Worm (Caenorhabditis elegans) whole organism, midembryonic: ENCODE data around the gene T27E9.6.

Experiments used
- T22C8.4 ChIP-seq: fragments of 200-800 bp; sonication (Bioruptor generic); IDR thresholded peaks from 2 replicates; pipeline ENCODE4 v1.3.6; 2022; ENCODE audit warnings: missing genetic modification characterization, missing compliant biosample characterization
- cog-1 ChIP-seq: sonication (generic microtip); optimal IDR thresholded peaks from 2 replicates; lab custom pipeline; 2016; ENCODE audit warnings: missing genetic modification characterization, missing compliant biosample characterization
- flt-1 ChIP-seq: fragments of 200-800 bp; sonication (Bioruptor generic); IDR thresholded peaks from 2 replicates; pipeline ENCODE4 v1.3.6; 2022; ENCODE audit warnings: missing genetic modification characterization, missing compliant biosample characterization
- klf-2 ChIP-seq: fragments of 200-800 bp; sonication (Bioruptor generic); conservative IDR thresholded peaks from 2 replicates; pipeline ENCODE4 v1.3.6; 2022; ENCODE audit warnings: missing genetic modification reagents, missing genetic modification characterization, missing compliant biosample characterization
- med-1 ChIP-seq: sonication (generic microtip); optimal IDR thresholded peaks from 2 replicates; lab custom pipeline; 2017; ENCODE audit warnings: missing genetic modification characterization, mild to moderate bottlenecking, missing compliant biosample characterization, antibody characterized with exemption, missing genetic modification reagents; ENCODE audit not compliant: insufficient read depth
- ref-1 ChIP-seq: fragments of 200-800 bp; sonication (Bioruptor generic); conservative IDR thresholded peaks from 2 replicates; pipeline ENCODE4 v1.3.6; 2022; ENCODE audit warnings: missing genetic modification reagents, missing genetic modification characterization, missing compliant biosample characterization
- tab-1 ChIP-seq: fragments of 200-800 bp; sonication (Bioruptor generic); IDR thresholded peaks from 2 replicates; pipeline ENCODE4 v1.3.6; 2022; ENCODE audit warnings: missing genetic modification characterization, missing compliant biosample characterization
- ztf-23 ChIP-seq: fragments of 200-800 bp; sonication (Bioruptor generic); IDR thresholded peaks from 2 replicates; pipeline ENCODE4 v1.3.6; 2022; ENCODE audit warnings: missing genetic modification reagents, missing genetic modification characterization, missing compliant biosample characterization
- ztf-29 ChIP-seq: fragments of 200-800 bp; sonication (Bioruptor generic); IDR thresholded peaks from 2 replicates; pipeline ENCODE4 v1.3.6; 2022; ENCODE audit warnings: missing genetic modification reagents, missing genetic modification characterization, missing compliant biosample characterization

T27E9.6 gene

ce11 chrIII:13448235-13448634 lies 28.3 kb downstream of the T27E9.6 start:
- 0 out of 2 replicates have a peak, but pooled peaks have one; percentile 21 for TF ChIP-seq tab-1 (GFP tag; lab: Robert Waterston, UW)

ce11 chrIII:13446865-13447264 lies 29.7 kb downstream of the T27E9.6 start:
- peak; percentile 65; the same call in 1 of the 2 replicates for TF ChIP-seq flt-1 (GFP tag; lab: Robert Waterston, UW)

ce11 chrIII:13439415-13439814 lies 37.2 kb downstream of the T27E9.6 start, which contains the start of gene ciao-2B:
Gene ciao-2B, minus strand, starts transcription at chrIII:13439544.
- TF ChIP-seq ref-1 (GFP tag; lab: Robert Waterston, UW) (no peak), klf-2 (GFP tag; lab: Robert Waterston, UW) (no peak), tab-1 (GFP tag; lab: Robert Waterston, UW) (no peak), cog-1 (tag; lab: Kevin White, UChicago) (no peak), med-1 (GFP tag; lab: Kevin White, UChicago) (no peak), flt-1 (GFP tag; lab: Robert Waterston, UW) (no peak), ztf-29 (no peak), ztf-23 (GFP tag; lab: Robert Waterston, UW) (no peak), T22C8.4 (GFP tag; lab: Robert Waterston, UW) (no peak)

- no peak for TF ChIP-seq T22C8.4 (GFP tag; lab: Robert Waterston, UW)
Measured at ce11 chrIII:13436843-13437242, 39.7 kb downstream of the T27E9.6 start, which contains the start of gene F45G2.9. Gene F45G2.9, minus strand, starts transcription at chrIII:13436943.

- TF ChIP-seq ztf-23 (GFP tag; lab: Robert Waterston, UW), result no peak
- TF ChIP-seq flt-1 (GFP tag; lab: Robert Waterston, UW), result no peak
- no peak for TF ChIP-seq ztf-29
Measured at ce11 chrIII:13435570-13435969, 41.0 kb downstream of the T27E9.6 start, which contains the start of gene F45G2.8. Gene F45G2.8, minus strand, starts transcription at chrIII:13435670.

- TF ChIP-seq ztf-23 (GFP tag; lab: Robert Waterston, UW) (no peak), flt-1 (GFP tag; lab: Robert Waterston, UW) (no peak)
Measured at ce11 chrIII:13434404-13434803, 42.2 kb downstream of the T27E9.6 start, which contains the start of gene F45G2.7. Gene F45G2.7, minus strand, starts transcription at chrIII:13434504.

ce11 chrIII:13430162-13430561 lies 46.4 kb downstream of the T27E9.6 start, which contains the start of gene trf-1:
Gene trf-1, plus strand, starts transcription at chrIII:13430462.
- TF ChIP-seq tab-1 (GFP tag; lab: Robert Waterston, UW), result no peak

- TF ChIP-seq klf-2 (GFP tag; lab: Robert Waterston, UW), result no peak
- no peak for TF ChIP-seq med-1 (GFP tag; lab: Kevin White, UChicago)
- no peak for TF ChIP-seq T22C8.4 (GFP tag; lab: Robert Waterston, UW)
- no peak for TF ChIP-seq ztf-29
- no peak for TF ChIP-seq ref-1 (GFP tag; lab: Robert Waterston, UW)
- no peak for TF ChIP-seq flt-1 (GFP tag; lab: Robert Waterston, UW)
- TF ChIP-seq ztf-23 (GFP tag; lab: Robert Waterston, UW), result no peak
- TF ChIP-seq cog-1 (tag; lab: Kevin White, UChicago), result no peak
- TF ChIP-seq tab-1 (GFP tag; lab: Robert Waterston, UW), result no peak
Measured at ce11 chrIII:13429668-13430067, 46.9 kb downstream of the T27E9.6 start, which contains the start of gene bli-5. Gene bli-5, minus strand, starts transcription at chrIII:13429768.

ce11 chrIII:13427817-13428216 lies 48.8 kb downstream of the T27E9.6 start:
- TF ChIP-seq klf-2 (GFP tag; lab: Robert Waterston, UW), result no peak
- TF ChIP-seq T22C8.4 (GFP tag; lab: Robert Waterston, UW), result no peak
- no peak for TF ChIP-seq ref-1 (GFP tag; lab: Robert Waterston, UW)
- TF ChIP-seq ztf-29, result no peak
- TF ChIP-seq tab-1 (GFP tag; lab: Robert Waterston, UW), result no peak
- TF ChIP-seq med-1 (GFP tag; lab: Kevin White, UChicago), result no peak
- TF ChIP-seq cog-1 (tag; lab: Kevin White, UChicago), result no peak
- no peak for TF ChIP-seq ztf-23 (GFP tag; lab: Robert Waterston, UW)
- TF ChIP-seq flt-1 (GFP tag; lab: Robert Waterston, UW), result no peak

ce11 chrIII:13426036-13426435 lies 50.5 kb downstream of the T27E9.6 start, which contains the start of gene cope-1:
Gene cope-1, plus strand, starts transcription at chrIII:13426264.
- no peak for TF ChIP-seq med-1 (GFP tag; lab: Kevin White, UChicago)
- TF ChIP-seq flt-1 (GFP tag; lab: Robert Waterston, UW), result no peak
- TF ChIP-seq ref-1 (GFP tag; lab: Robert Waterston, UW), result no peak
- no peak for TF ChIP-seq T22C8.4 (GFP tag; lab: Robert Waterston, UW)
- no peak for TF ChIP-seq cog-1 (tag; lab: Kevin White, UChicago)
- TF ChIP-seq ztf-23 (GFP tag; lab: Robert Waterston, UW), result no peak
